Worm (Caenorhabditis elegans) whole organism, midembryonic: ENCODE data around the gene prdh-1.

Experiments used
- flt-1 ChIP-seq: fragments of 200-800 bp; sonication (Bioruptor generic); IDR thresholded peaks from 2 replicates; pipeline ENCODE4 v1.3.6; 2022; ENCODE audit warnings: missing genetic modification characterization, missing compliant biosample characterization
- ref-1 ChIP-seq: fragments of 200-800 bp; sonication (Bioruptor generic); conservative IDR thresholded peaks from 2 replicates; pipeline ENCODE4 v1.3.6; 2022; ENCODE audit warnings: missing genetic modification reagents, missing genetic modification characterization, missing compliant biosample characterization
- ztf-23 ChIP-seq: fragments of 200-800 bp; sonication (Bioruptor generic); IDR thresholded peaks from 2 replicates; pipeline ENCODE4 v1.3.6; 2022; ENCODE audit warnings: missing genetic modification reagents, missing genetic modification characterization, missing compliant biosample characterization
- ztf-29 ChIP-seq: fragments of 200-800 bp; sonication (Bioruptor generic); IDR thresholded peaks from 2 replicates; pipeline ENCODE4 v1.3.6; 2022; ENCODE audit warnings: missing genetic modification reagents, missing genetic modification characterization, missing compliant biosample characterization

- TF ChIP-seq flt-1 (GFP tag; lab: Robert Waterston, UW) = no peak
- no peak for TF ChIP-seq ztf-23
- no peak for TF ChIP-seq ref-1 (GFP tag; lab: Robert Waterston, UW)
- no peak for TF ChIP-seq ztf-29 (GFP tag; lab: Robert Waterston, UW)
These were observed 30.0 kb upstream of the prdh-1 start for ce11 chrIV:13906369-13906768.
